Worm (Caenorhabditis elegans) whole organism, late embryonic: ENCODE results near the gene H10E21.1.

ENCODE experiments used
- C08G9.2 ChIP-seq: sonication (generic microtip); optimal IDR thresholded peaks from 2 replicates; lab custom pipeline; 2016; ENCODE audit warnings: mild to moderate bottlenecking, missing genetic modification characterization, moderate library complexity, missing compliant biosample characterization
- C38D4.7 ChIP-seq: fragments of 200-800 bp; sonication (Bioruptor generic); optimal IDR thresholded peaks from 2 replicates; lab custom pipeline; 2018; ENCODE audit warnings: mild to moderate bottlenecking, missing genetic modification characterization, moderate library complexity, missing compliant biosample characterization
- K09A11.1 ChIP-seq: sonication (generic microtip); optimal IDR thresholded peaks from 2 replicates; lab custom pipeline; 2017; ENCODE audit warnings: antibody characterized with exemption, mild to moderate bottlenecking, missing genetic modification characterization, missing compliant biosample characterization; ENCODE audit not compliant: insufficient read depth
- ahr-1 ChIP-seq: sonication (generic microtip); optimal IDR thresholded peaks from 2 replicates; lab custom pipeline; 2016; ENCODE audit warnings: missing genetic modification characterization, missing compliant biosample characterization
- ama-1 ChIP-seq: fragments of 150-350 bp; optimal IDR thresholded peaks from 2 replicates; lab custom pipeline; 2014
- ceh-14 ChIP-seq: sonication (generic microtip); optimal IDR thresholded peaks from 2 replicates; lab custom pipeline; 2016; ENCODE audit warnings: missing genotype, missing genetic modification characterization, missing compliant biosample characterization
- ceh-18 ChIP-seq: sonication (generic microtip); optimal IDR thresholded peaks from 2 replicates; lab custom pipeline; 2016; ENCODE audit warnings: missing genetic modification characterization, missing compliant biosample characterization
- ceh-19 ChIP-seq: fragments of 200-800 bp; sonication (Bioruptor generic); optimal IDR thresholded peaks from 2 replicates; lab custom pipeline; 2018; ENCODE audit warnings: mild to moderate bottlenecking, missing genetic modification characterization, missing compliant biosample characterization
- ceh-2 ChIP-seq: sonication (generic microtip); optimal IDR thresholded peaks from 2 replicates; lab custom pipeline; 2016; ENCODE audit warnings: missing genotype, missing genetic modification characterization, missing compliant biosample characterization
- ceh-24 ChIP-seq: sonication (generic microtip); optimal IDR thresholded peaks from 2 replicates; lab custom pipeline; 2016; ENCODE audit warnings: mild to moderate bottlenecking, missing genetic modification characterization, missing compliant biosample characterization
- ceh-30 ChIP-seq: fragments of 150-350 bp; optimal IDR thresholded peaks from 2 replicates; lab custom pipeline; 2014; ENCODE audit warnings: missing biosample characterization, missing genetic modification characterization
- ceh-31 ChIP-seq: sonication (generic microtip); optimal IDR thresholded peaks from 2 replicates; lab custom pipeline; 2016; ENCODE audit warnings: missing genetic modification characterization, missing compliant biosample characterization
- ceh-34 ChIP-seq: sonication (generic microtip); optimal IDR thresholded peaks from 2 replicates; lab custom pipeline; 2016; ENCODE audit warnings: mild to moderate bottlenecking, missing genetic modification characterization, missing compliant biosample characterization
- ceh-45 ChIP-seq: fragments of 200-800 bp; sonication (Bioruptor generic); IDR thresholded peaks from 2 replicates; pipeline ENCODE4 v1.3.6; 2022; ENCODE audit warnings: missing genetic modification reagents, missing genetic modification characterization, missing compliant biosample characterization
- ceh-48 ChIP-seq: sonication (generic microtip); optimal IDR thresholded peaks from 2 replicates; lab custom pipeline; 2016; ENCODE audit warnings: missing genetic modification characterization, inconsistent platforms, missing compliant biosample characterization
- ceh-6 ChIP-seq: fragments of 200-800 bp; sonication (Bioruptor generic); optimal IDR thresholded peaks from 2 replicates; lab custom pipeline; 2018; ENCODE audit warnings: mild to moderate bottlenecking, missing genetic modification characterization, missing compliant biosample characterization
- dmd-4 ChIP-seq: sonication (generic microtip); optimal IDR thresholded peaks from 2 replicates; lab custom pipeline; 2016; ENCODE audit warnings: borderline replicate concordance, missing genetic modification characterization, missing compliant biosample characterization
- dve-1 ChIP-seq: sonication (generic microtip); optimal IDR thresholded peaks from 2 replicates; lab custom pipeline; 2017; ENCODE audit warnings: antibody characterized with exemption, mild to moderate bottlenecking, missing genetic modification characterization, missing compliant biosample characterization
- elt-2 ChIP-seq: sonication (generic microtip); optimal IDR thresholded peaks from 2 replicates; lab custom pipeline; 2016; ENCODE audit warnings: missing genetic modification reagents, missing genetic modification characterization, missing compliant biosample characterization
- eyg-1 ChIP-seq: sonication (generic microtip); optimal IDR thresholded peaks from 2 replicates; lab custom pipeline; 2016; ENCODE audit warnings: missing genotype, missing genetic modification characterization, missing compliant biosample characterization
- fax-1 ChIP-seq: sonication (generic microtip); optimal IDR thresholded peaks from 2 replicates; lab custom pipeline; 2016; ENCODE audit warnings: missing genotype, missing genetic modification characterization, missing compliant biosample characterization
- fkh-10 ChIP-seq: fragments of 150-350 bp; optimal IDR thresholded peaks from 2 replicates; lab custom pipeline; 2014; ENCODE audit warnings: missing biosample characterization, missing genetic modification reagents, missing genetic modification characterization
- gmeb-2 ChIP-seq: sonication (generic microtip); optimal IDR thresholded peaks from 2 replicates; lab custom pipeline; 2016; ENCODE audit warnings: missing genetic modification characterization, inconsistent platforms, missing compliant biosample characterization
- hlh-6 ChIP-seq: sonication (generic microtip); optimal IDR thresholded peaks from 2 replicates; lab custom pipeline; 2016; ENCODE audit warnings: missing genotype, missing genetic modification characterization, missing compliant biosample characterization
- lim-6 ChIP-seq: sonication (generic microtip); optimal IDR thresholded peaks from 2 replicates; lab custom pipeline; 2016; ENCODE audit warnings: missing genetic modification characterization, missing compliant biosample characterization
- lin-11 ChIP-seq: fragments of 200-800 bp; sonication (Bioruptor generic); optimal IDR thresholded peaks from 2 replicates; lab custom pipeline; 2018; ENCODE audit warnings: mild to moderate bottlenecking, missing genetic modification characterization, missing compliant biosample characterization
- mec-3 ChIP-seq: sonication (generic microtip); optimal IDR thresholded peaks from 2 replicates; lab custom pipeline; 2016; ENCODE audit warnings: borderline replicate concordance, missing genetic modification characterization, missing compliant biosample characterization
- nfya-1 ChIP-seq: sonication (generic microtip); optimal IDR thresholded peaks from 2 replicates; lab custom pipeline; 2017; ENCODE audit warnings: missing genetic modification characterization, mild to moderate bottlenecking, missing compliant biosample characterization, antibody characterized with exemption, moderate library complexity
- nhr-11 ChIP-seq: fragments of 150-350 bp; optimal IDR thresholded peaks from 2 replicates; lab custom pipeline; 2014; ENCODE audit warnings: missing biosample characterization, missing genetic modification characterization
- odd-2 ChIP-seq: sonication (generic microtip); optimal IDR thresholded peaks from 2 replicates; lab custom pipeline; 2017; ENCODE audit warnings: antibody characterized with exemption, mild to moderate bottlenecking, missing genetic modification characterization, missing compliant biosample characterization
- pag-3 ChIP-seq: sonication (generic microtip); optimal IDR thresholded peaks from 2 replicates; lab custom pipeline; 2016; ENCODE audit warnings: missing compliant biosample characterization, missing genetic modification characterization, borderline replicate concordance
- pax-1 ChIP-seq: fragments of 150-350 bp; optimal IDR thresholded peaks from 2 replicates; lab custom pipeline; 2014; ENCODE audit warnings: missing biosample characterization, missing genetic modification characterization
- pha-2 ChIP-seq: sonication (generic microtip); optimal IDR thresholded peaks from 2 replicates; lab custom pipeline; 2017; ENCODE audit warnings: mild to moderate bottlenecking, missing genetic modification characterization, missing compliant biosample characterization
- pha-4 ChIP-seq: fragments of 150-350 bp; optimal IDR thresholded peaks from 2 replicates; lab custom pipeline; 2018; ENCODE audit warnings: missing biosample characterization, missing genetic modification reagents, missing genetic modification characterization
- pros-1 ChIP-seq: fragments of 150-350 bp; optimal IDR thresholded peaks from 2 replicates; lab custom pipeline; 2014; ENCODE audit warnings: missing biosample characterization, missing genetic modification reagents, missing genetic modification characterization
- sdc-2 ChIP-seq: sonication (generic microtip); optimal IDR thresholded peaks from 2 replicates; lab custom pipeline; 2016; ENCODE audit warnings: missing genotype, missing genetic modification characterization, missing compliant biosample characterization
- sox-4 ChIP-seq: sonication (generic microtip); optimal IDR thresholded peaks from 2 replicates; lab custom pipeline; 2017; ENCODE audit warnings: mild to moderate bottlenecking, missing genetic modification characterization, inconsistent platforms, missing compliant biosample characterization
- syd-9 ChIP-seq: sonication (generic microtip); optimal IDR thresholded peaks from 2 replicates; lab custom pipeline; 2016; ENCODE audit warnings: mild to moderate bottlenecking, missing genetic modification characterization, moderate library complexity, missing compliant biosample characterization
- tbx-2 ChIP-seq: sonication (generic microtip); optimal IDR thresholded peaks from 2 replicates; lab custom pipeline; 2016; ENCODE audit warnings: missing genetic modification characterization, missing compliant biosample characterization
- unc-3 ChIP-seq, 2 experiments: fragments of 200-800 bp in 1 of 2; sonication (Bioruptor generic) in 1 of 2; sonication (generic microtip) in 1 of 2; conservative IDR thresholded peaks in 1 of 2; optimal IDR thresholded peaks in 1 of 2; 2 replicates each; pipeline versions ENCODE4 v1.3.6 to Lab custom; 2016 to 2022; ENCODE audit warnings: missing compliant biosample characterization in 2 of 2, missing genetic modification characterization in 2 of 2, missing genetic modification reagents in 1 of 2
- unc-42 ChIP-seq: sonication (generic microtip); optimal IDR thresholded peaks from 2 replicates; lab custom pipeline; 2016; ENCODE audit warnings: missing genotype, missing genetic modification characterization, missing compliant biosample characterization
- unc-86 ChIP-seq: sonication (generic microtip); optimal IDR thresholded peaks from 2 replicates; lab custom pipeline; 2016; ENCODE audit warnings: missing genetic modification characterization, missing compliant biosample characterization
- zip-5 ChIP-seq: sonication (generic microtip); optimal IDR thresholded peaks from 2 replicates; lab custom pipeline; 2016; ENCODE audit warnings: missing genetic modification characterization, missing compliant biosample characterization
- ztf-16 ChIP-seq: sonication (generic microtip); optimal IDR thresholded peaks from 2 replicates; lab custom pipeline; 2017; ENCODE audit warnings: missing genetic modification characterization, missing compliant biosample characterization

The H10E21.1 gene

DNA sequence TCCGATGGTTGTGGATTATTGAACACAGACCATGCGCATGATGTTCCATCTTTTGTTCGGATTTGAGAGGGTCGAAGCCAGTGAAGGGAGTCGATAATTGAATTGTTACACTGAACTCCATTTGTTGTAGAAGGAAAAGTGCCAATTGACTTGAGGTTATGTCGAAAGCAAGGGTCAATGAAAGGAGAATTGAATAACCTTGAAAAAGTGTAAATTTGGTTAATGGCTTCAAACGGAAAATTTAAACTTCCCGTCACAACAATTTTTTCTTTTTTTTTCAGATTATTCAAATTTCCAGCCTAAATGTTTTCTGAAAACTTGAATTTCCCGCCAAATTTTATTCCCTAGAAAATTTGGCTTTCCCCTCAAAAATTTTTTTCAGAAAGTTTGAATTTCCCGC lies 22.5 kb downstream of the H10E21.1 start, which contains the start of gene clp-10:
Gene clp-10 (minus strand): TSS at position 101 of the 400 bp plus-strand sequence.
- TF ChIP-seq ceh-19 (GFP tag; lab: Kevin White, UChicago) (no peak), pha-2 (no peak), ceh-45 (no peak), syd-9 (tag; lab: Kevin White, UChicago) (no peak), unc-86 (tag; lab: Kevin White, UChicago) (no peak), C38D4.7 (GFP tag; lab: Kevin White, UChicago) (no peak), sdc-2 (no peak), pax-1 (tag; lab: Kevin White, UChicago) (no peak), ztf-16 (tag; lab: Kevin White, UChicago) (no peak)

- no peak for TF ChIP-seq fkh-10 (GFP tag; lab: Kevin White, UChicago)
- TF ChIP-seq ceh-31 (tag; lab: Kevin White, UChicago), result peak; percentile 26
These were observed 23.9 kb downstream of the H10E21.1 start for ce11 chrIII:39516-39915.

ce11 chrIII:40580-41113 lies 25.1 kb downstream of the H10E21.1 start, which contains the start of gene col-88:
col-88 (plus strand) TSS chrIII:41063.
- TF ChIP-seq nhr-11, result no peak
- no peak for TF ChIP-seq ama-1
- no peak for TF ChIP-seq pha-4 (tag; lab: Kevin White, UChicago)
- TF ChIP-seq ztf-16 (tag; lab: Kevin White, UChicago), result no peak
- TF ChIP-seq ahr-1 (tag; lab: Kevin White, UChicago), result no peak
- no peak for TF ChIP-seq elt-2 (tag; lab: Kevin White, UChicago)
- no peak for TF ChIP-seq ceh-6
- TF ChIP-seq ceh-24 (tag; lab: Kevin White, UChicago), result no peak
- no peak for TF ChIP-seq mec-3
- TF ChIP-seq pag-3 (tag; lab: Kevin White, UChicago), result no peak
- no peak for TF ChIP-seq dmd-4 (tag; lab: Kevin White, UChicago)
- TF ChIP-seq zip-5 (tag; lab: Kevin White, UChicago), result no peak
- no peak for TF ChIP-seq unc-42 (tag; lab: Kevin White, UChicago)
- TF ChIP-seq ceh-48, result no peak
- TF ChIP-seq unc-3 (GFP tag; conservative IDR thresholded peaks at IDR 0.05; lab: Robert Waterston, UW), result no peak
- no peak for TF ChIP-seq unc-3 (tag; optimal IDR thresholded peaks at IDR 0.05; lab: Kevin White, UChicago)
- no peak for TF ChIP-seq C08G9.2 (tag; lab: Kevin White, UChicago)
- no peak for TF ChIP-seq K09A11.1 (tag; lab: Kevin White, UChicago)
- no peak for TF ChIP-seq eyg-1
- TF ChIP-seq lim-6 (tag; lab: Kevin White, UChicago), result no peak
- TF ChIP-seq C38D4.7 (GFP tag; lab: Kevin White, UChicago), result no peak

DNA sequence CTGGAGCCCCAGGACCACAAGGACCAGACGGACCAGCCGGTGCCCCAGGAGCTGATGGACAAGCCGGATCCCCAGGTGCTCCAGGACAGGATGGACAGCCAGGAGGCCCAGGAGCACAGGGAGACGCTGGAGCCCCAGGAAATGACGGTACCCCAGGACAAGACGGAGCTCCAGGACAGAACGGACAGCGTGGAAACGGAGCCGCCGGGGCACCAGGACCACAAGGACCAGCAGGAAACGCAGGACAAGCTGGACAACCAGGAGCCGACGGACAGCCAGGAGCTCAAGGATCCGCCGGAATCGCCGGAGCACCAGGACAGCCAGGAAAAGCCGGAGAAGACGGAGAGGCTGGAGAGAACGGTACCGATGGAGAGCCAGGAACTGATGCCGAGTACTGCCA lies 25.9 kb downstream of the H10E21.1 start:
- TF ChIP-seq ceh-2 (tag; lab: Kevin White, UChicago), result no peak
- no peak for TF ChIP-seq dve-1 (tag; lab: Kevin White, UChicago)
- TF ChIP-seq sox-4, result no peak
- TF ChIP-seq ceh-34 (tag; lab: Kevin White, UChicago), result no peak
- no peak for TF ChIP-seq ceh-18 (tag; lab: Kevin White, UChicago)
- TF ChIP-seq mec-3, result no peak
- no peak for TF ChIP-seq ahr-1 (tag; lab: Kevin White, UChicago)

ce11 chrIII:42725-43124 lies 27.2 kb downstream of the H10E21.1 start:
- TF ChIP-seq gmeb-2 (tag; lab: Kevin White, UChicago) (no peak), hlh-6 (no peak), tbx-2 (tag; lab: Kevin White, UChicago) (no peak), unc-86 (tag; lab: Kevin White, UChicago) (no peak), C38D4.7 (GFP tag; lab: Kevin White, UChicago) (no peak), nfya-1 (no peak), odd-2 (tag; lab: Kevin White, UChicago) (no peak), fkh-10 (GFP tag; lab: Kevin White, UChicago) (no peak), pros-1 (no peak), fax-1 (no peak), lin-11 (no peak), ceh-30 (tag; lab: Kevin White, UChicago) (no peak), sdc-2 (no peak), ceh-14 (tag; lab: Kevin White, UChicago) (no peak), C08G9.2 (tag; lab: Kevin White, UChicago) (no peak), eyg-1 (no peak), mec-3 (no peak), ceh-34 (tag; lab: Kevin White, UChicago) (no peak), ceh-18 (tag; lab: Kevin White, UChicago) (no peak)
